Worm (Caenorhabditis elegans) whole organism, early embryonic: Measurements from ENCODE around the gene citk-1.

ENCODE experiments used
- B0310.2 ChIP-seq: sonication (generic microtip); optimal IDR thresholded peaks from 2 replicates; lab custom pipeline; 2016; ENCODE audit warnings: mild to moderate bottlenecking, missing genetic modification characterization, missing compliant biosample characterization
- F13C5.2 ChIP-seq: sonication (generic microtip); optimal IDR thresholded peaks from 2 replicates; lab custom pipeline; 2017; ENCODE audit warnings: mild to moderate bottlenecking, missing genetic modification characterization, inconsistent platforms, missing compliant biosample characterization
- ama-1 ChIP-seq: fragments of 150-350 bp; optimal IDR thresholded peaks from 2 replicates; lab custom pipeline; 2014
- ceh-13 ChIP-seq: fragments of 200-800 bp; sonication (Bioruptor generic); optimal IDR thresholded peaks from 2 replicates; lab custom pipeline; 2018; ENCODE audit warnings: mild to moderate bottlenecking, missing genetic modification characterization, missing compliant biosample characterization
- ceh-36 ChIP-seq: sonication (generic microtip); optimal IDR thresholded peaks from 2 replicates; lab custom pipeline; 2016; ENCODE audit warnings: missing genetic modification characterization, inconsistent platforms, missing compliant biosample characterization
- flt-1 ChIP-seq: fragments of 200-800 bp; sonication (Bioruptor generic); IDR thresholded peaks from 2 replicates; pipeline ENCODE4 v1.3.6; 2022; ENCODE audit warnings: missing genetic modification characterization, missing compliant biosample characterization
- hmg-4 ChIP-seq: fragments of 200-800 bp; sonication (Bioruptor generic); optimal IDR thresholded peaks from 2 replicates; lab custom pipeline; 2018; ENCODE audit warnings: mild to moderate bottlenecking, missing genetic modification characterization, missing compliant biosample characterization
- hnd-1 ChIP-seq: sonication (generic microtip); optimal IDR thresholded peaks from 2 replicates; lab custom pipeline; 2016; ENCODE audit warnings: missing genetic modification characterization, missing compliant biosample characterization
- pes-1 ChIP-seq: fragments of 200-800 bp; sonication (Bioruptor generic); IDR thresholded peaks from 2 replicates; pipeline ENCODE4 v1.3.6; 2022; ENCODE audit warnings: missing genetic modification reagents, missing genetic modification characterization, missing compliant biosample characterization
- scrt-1 ChIP-seq: fragments of 200-800 bp; sonication (Bioruptor generic); IDR thresholded peaks from 2 replicates; pipeline ENCODE4 v1.3.6; 2022; ENCODE audit warnings: missing genetic modification characterization, missing compliant biosample characterization
- sea-1 ChIP-seq: fragments of 200-800 bp; sonication (Bioruptor generic); conservative IDR thresholded peaks from 2 replicates; pipeline ENCODE4 v1.3.6; 2022; ENCODE audit warnings: missing genetic modification characterization, missing compliant biosample characterization
- tbx-11 ChIP-seq: fragments of 200-800 bp; sonication (Bioruptor generic); IDR thresholded peaks from 2 replicates; pipeline ENCODE4 v1.3.6; 2022; ENCODE audit warnings: missing genetic modification characterization, missing compliant biosample characterization
- tbx-37 ChIP-seq: fragments of 200-800 bp; sonication (Bioruptor generic); conservative IDR thresholded peaks from 2 replicates; pipeline ENCODE4 v1.3.6; 2022; ENCODE audit warnings: missing genetic modification reagents, missing genetic modification characterization, missing compliant biosample characterization
- tra-4 ChIP-seq: sonication (generic microtip); optimal IDR thresholded peaks from 2 replicates; lab custom pipeline; 2017; ENCODE audit warnings: missing genetic modification characterization, missing compliant biosample characterization

DNA sequence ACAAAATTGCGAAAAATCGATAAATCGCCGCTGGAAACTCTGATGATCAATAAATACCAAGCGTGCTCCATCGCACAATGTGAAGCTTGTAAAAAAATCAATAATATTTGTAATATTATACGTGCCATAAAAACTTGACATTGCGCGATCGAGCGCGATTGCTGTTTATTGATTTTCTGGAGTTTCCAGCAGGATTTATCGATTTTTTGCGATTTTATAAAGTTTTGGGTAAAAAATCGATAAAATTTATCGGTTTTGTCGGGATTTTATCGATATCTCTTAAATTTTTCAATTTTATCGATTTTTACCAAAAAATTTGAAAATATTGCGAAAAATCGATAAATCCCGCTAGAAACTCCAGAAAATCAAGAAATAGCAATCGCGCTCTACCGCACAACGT is 8.9 kb upstream of the citk-1 start:
- TF ChIP-seq sea-1 (GFP tag; lab: Robert Waterston, UW) (no peak), pes-1 (no peak), F13C5.2 (tag; lab: Kevin White, UChicago) (no peak), ama-1 (lab: Kevin White, UChicago) (no peak), hmg-4 (GFP tag; lab: Kevin White, UChicago) (no peak), flt-1 (GFP tag; lab: Robert Waterston, UW) (no peak), ceh-13 (GFP tag; lab: Kevin White, UChicago) (no peak), B0310.2 (tag; lab: Kevin White, UChicago) (no peak), hnd-1 (no peak), tbx-37 (no peak), tbx-11 (no peak), scrt-1 (no peak), tra-4 (no peak), ceh-36 (tag; lab: Kevin White, UChicago) (no peak)
